Worm (Caenorhabditis elegans) whole organism, young adult: ENCODE results near the gene lin-32.

Experiments used
- B0019.2 ChIP-seq: fragments of 200-800 bp; sonication (Bioruptor generic); conservative IDR thresholded peaks from 2 replicates; pipeline ENCODE4 v1.3.6; 2022; ENCODE audit warnings: missing genetic modification reagents, missing genetic modification characterization, missing compliant biosample characterization
- B0035.1 ChIP-seq: sonication (generic microtip); optimal IDR thresholded peaks from 2 replicates; lab custom pipeline; 2016; ENCODE audit warnings: missing genetic modification characterization, mild to moderate bottlenecking, missing compliant biosample characterization, missing genotype, missing genetic modification reagents
- B0261.1 ChIP-seq: sonication (generic microtip); optimal IDR thresholded peaks from 2 replicates; lab custom pipeline; 2016; ENCODE audit warnings: mild to moderate bottlenecking, missing genetic modification characterization, moderate library complexity, missing compliant biosample characterization
- C06A6.2 ChIP-seq: fragments of 200-800 bp; sonication (Bioruptor generic); conservative IDR thresholded peaks from 2 replicates; pipeline ENCODE4 v1.3.6; 2022; ENCODE audit warnings: missing genetic modification characterization, missing compliant biosample characterization
- C17E4.6 ChIP-seq: fragments of 200-800 bp; sonication (Bioruptor generic); IDR thresholded peaks from 2 replicates; pipeline ENCODE4 v1.3.6; 2022; ENCODE audit warnings: missing genetic modification reagents, missing genetic modification characterization, missing compliant biosample characterization
- F23B12.7 ChIP-seq: sonication (generic microtip); optimal IDR thresholded peaks from 2 replicates; lab custom pipeline; 2017; ENCODE audit warnings: missing genetic modification characterization, mild to moderate bottlenecking, missing compliant biosample characterization, antibody characterized with exemption, moderate library complexity; ENCODE audit not compliant: insufficient read depth
- F39B2.1 ChIP-seq: fragments of 200-800 bp; sonication (Bioruptor generic); IDR thresholded peaks from 2 replicates; pipeline ENCODE4 v1.3.6; 2022; ENCODE audit warnings: missing genetic modification reagents, missing genetic modification characterization, missing compliant biosample characterization
- F57A8.1 ChIP-seq: fragments of 200-800 bp; sonication (Bioruptor generic); optimal IDR thresholded peaks from 2 replicates; lab custom pipeline; 2018; ENCODE audit warnings: mild to moderate bottlenecking, missing genetic modification characterization, moderate library complexity, missing compliant biosample characterization
- F57C9.4 ChIP-seq: sonication (generic microtip); optimal IDR thresholded peaks from 2 replicates; lab custom pipeline; 2017; ENCODE audit warnings: mild to moderate bottlenecking, missing genetic modification characterization, missing compliant biosample characterization
- K12H6.12 ChIP-seq: fragments of 200-800 bp; sonication (Bioruptor generic); optimal IDR thresholded peaks from 2 replicates; lab custom pipeline; 2018; ENCODE audit warnings: mild to moderate bottlenecking, missing genetic modification characterization, missing compliant biosample characterization
- T26A5.8 ChIP-seq: sonication (generic microtip); optimal IDR thresholded peaks from 2 replicates; lab custom pipeline; 2016; ENCODE audit warnings: missing genetic modification characterization, missing compliant biosample characterization
- Y56A3A.18 ChIP-seq: fragments of 200-800 bp; sonication (Bioruptor generic); IDR thresholded peaks from 2 replicates; pipeline ENCODE4 v1.3.6; 2022; ENCODE audit warnings: missing genetic modification reagents, missing genetic modification characterization, missing compliant biosample characterization
- Y67H2A.10 ChIP-seq: fragments of 200-800 bp; sonication (Bioruptor generic); conservative IDR thresholded peaks from 2 replicates; pipeline ENCODE4 v1.3.6; 2022; ENCODE audit warnings: missing genetic modification reagents, missing genetic modification characterization, missing compliant biosample characterization
- aptf-3 ChIP-seq: fragments of 200-800 bp; sonication (Bioruptor generic); IDR thresholded peaks from 2 replicates; pipeline ENCODE4 v1.3.6; 2022; ENCODE audit warnings: missing genetic modification characterization, missing compliant biosample characterization
- atf-7 ChIP-seq: sonication (generic microtip); optimal IDR thresholded peaks from 2 replicates; lab custom pipeline; 2017; ENCODE audit warnings: mild to moderate bottlenecking, missing genetic modification characterization, missing compliant biosample characterization
- bed-2 ChIP-seq: fragments of 200-800 bp; sonication (Bioruptor generic); IDR thresholded peaks from 2 replicates; pipeline ENCODE4 v1.3.6; 2022; ENCODE audit warnings: missing genetic modification reagents, missing genetic modification characterization, missing compliant biosample characterization
- cebp-1 ChIP-seq, 2 experiments: fragments of 200-800 bp in 1 of 2; sonication (Bioruptor generic) in 1 of 2; sonication (generic microtip) in 1 of 2; IDR thresholded peaks in 1 of 2; optimal IDR thresholded peaks in 1 of 2; 2 replicates each; pipeline versions ENCODE4 v1.3.6 to Lab custom; 2017 to 2022; ENCODE audit warnings: missing compliant biosample characterization in 2 of 2, missing genetic modification characterization in 2 of 2, mild to moderate bottlenecking in 1 of 2, missing genetic modification reagents in 1 of 2, moderate library complexity in 1 of 2
- ceh-27 ChIP-seq: fragments of 200-800 bp; sonication (Bioruptor generic); optimal IDR thresholded peaks from 2 replicates; lab custom pipeline; 2018; ENCODE audit warnings: mild to moderate bottlenecking, missing genetic modification characterization, moderate library complexity, missing compliant biosample characterization
- ceh-40 ChIP-seq: fragments of 200-800 bp; sonication (Bioruptor generic); IDR thresholded peaks from 2 replicates; pipeline ENCODE4 v1.3.6; 2022; ENCODE audit warnings: missing genetic modification characterization, missing compliant biosample characterization
- ceh-58 ChIP-seq: fragments of 200-800 bp; sonication (Bioruptor generic); IDR thresholded peaks from 2 replicates; pipeline ENCODE4 v1.3.6; 2022; ENCODE audit warnings: missing genetic modification characterization, missing compliant biosample characterization
- chd-7 ChIP-seq: sonication (generic microtip); optimal IDR thresholded peaks from 2 replicates; lab custom pipeline; 2016; ENCODE audit warnings: mild to moderate bottlenecking, missing genetic modification characterization, moderate library complexity, missing compliant biosample characterization
- egrh-3 ChIP-seq: fragments of 200-800 bp; sonication (Bioruptor generic); IDR thresholded peaks from 2 replicates; pipeline ENCODE4 v1.3.6; 2022; ENCODE audit warnings: missing genetic modification reagents, missing genetic modification characterization, missing compliant biosample characterization
- ets-4 ChIP-seq: fragments of 200-800 bp; sonication (Bioruptor generic); optimal IDR thresholded peaks from 2 replicates; lab custom pipeline; 2018; ENCODE audit warnings: mild to moderate bottlenecking, missing genetic modification characterization, missing compliant biosample characterization
- hrde-1 ChIP-seq: sonication (generic microtip); optimal IDR thresholded peaks from 2 replicates; lab custom pipeline; 2016; ENCODE audit warnings: missing genetic modification characterization, mild to moderate bottlenecking, missing compliant biosample characterization, moderate library complexity, missing genotype, missing genetic modification reagents, borderline replicate concordance
- hsf-1 ChIP-seq: fragments of 200-800 bp; sonication (Bioruptor generic); IDR thresholded peaks from 2 replicates; pipeline ENCODE4 v1.3.6; 2022; ENCODE audit warnings: missing genetic modification reagents, missing genetic modification characterization, missing compliant biosample characterization
- lin-26 ChIP-seq: fragments of 200-800 bp; sonication (Bioruptor generic); IDR thresholded peaks from 2 replicates; pipeline ENCODE4 v1.3.6; 2022; ENCODE audit warnings: missing genetic modification reagents, missing genetic modification characterization, missing compliant biosample characterization
- lsl-1 ChIP-seq: fragments of 200-800 bp; sonication (Bioruptor generic); optimal IDR thresholded peaks from 2 replicates; lab custom pipeline; 2018; ENCODE audit warnings: mild to moderate bottlenecking, missing genetic modification characterization, moderate library complexity, missing compliant biosample characterization
- lsy-27 ChIP-seq: sonication (generic microtip); optimal IDR thresholded peaks from 2 replicates; lab custom pipeline; 2017; ENCODE audit warnings: missing genetic modification characterization, mild to moderate bottlenecking, missing compliant biosample characterization, antibody characterized with exemption, missing genotype, borderline replicate concordance; ENCODE audit not compliant: insufficient read depth
- mes-4 ChIP-seq: sonication (generic microtip); optimal IDR thresholded peaks from 2 replicates; lab custom pipeline; 2016; ENCODE audit warnings: missing genotype, missing genetic modification characterization, missing compliant biosample characterization
- nfya-1 ChIP-seq: sonication (generic microtip); optimal IDR thresholded peaks from 2 replicates; lab custom pipeline; 2017; ENCODE audit warnings: antibody characterized with exemption, missing compliant biosample characterization, missing genetic modification characterization, borderline replicate concordance; ENCODE audit not compliant: insufficient read depth
- nfya-2 ChIP-seq: fragments of 200-800 bp; sonication (Bioruptor generic); IDR thresholded peaks from 2 replicates; pipeline ENCODE4 v1.3.6; 2022; ENCODE audit warnings: missing genetic modification reagents, missing genetic modification characterization, missing compliant biosample characterization
- nfyb-1 ChIP-seq: fragments of 200-800 bp; sonication (Bioruptor generic); IDR thresholded peaks from 2 replicates; pipeline ENCODE4 v1.3.6; 2022; ENCODE audit warnings: missing genetic modification reagents, missing genetic modification characterization, missing compliant biosample characterization
- rec-8 ChIP-seq, 2 experiments: sonication (generic microtip); optimal IDR thresholded peaks; 2 replicates each; lab custom pipeline; 2016; ENCODE audit warnings: mild to moderate bottlenecking in 2 of 2, missing genetic modification characterization in 2 of 2, missing genetic modification reagents in 2 of 2, missing genotype in 2 of 2, missing biosample characterization in 1 of 2, missing compliant biosample characterization in 1 of 2, moderate library complexity in 1 of 2
- sdz-38 ChIP-seq: sonication (generic microtip); optimal IDR thresholded peaks from 2 replicates; lab custom pipeline; 2016; ENCODE audit warnings: missing genotype, missing genetic modification characterization, missing compliant biosample characterization
- sea-2 ChIP-seq: fragments of 200-800 bp; sonication (Bioruptor generic); IDR thresholded peaks from 2 replicates; pipeline ENCODE4 v1.3.6; 2022; ENCODE audit warnings: missing genetic modification characterization, missing compliant biosample characterization
- snpc-4 ChIP-seq, 5 experiments: fragments of 150-350 bp in 1 of 5; sonication (generic microtip) in 4 of 5; optimal IDR thresholded peaks; 2 replicates each; lab custom pipeline; 2014 to 2018; ENCODE audit warnings: missing genetic modification characterization in 5 of 5, missing biosample characterization in 3 of 5, antibody characterized with exemption in 2 of 5, mild to moderate bottlenecking in 2 of 5, missing compliant biosample characterization in 2 of 5, missing genotype in 2 of 5, moderate library complexity in 2 of 5, missing genetic modification reagents in 1 of 5
- sptf-2 ChIP-seq: fragments of 200-800 bp; sonication (Bioruptor generic); optimal IDR thresholded peaks from 2 replicates; lab custom pipeline; 2018; ENCODE audit warnings: mild to moderate bottlenecking, missing genetic modification characterization, missing compliant biosample characterization
- zfh-2 ChIP-seq: fragments of 200-800 bp; sonication (Bioruptor generic); conservative IDR thresholded peaks from 2 replicates; pipeline ENCODE4 v1.3.6; 2022; ENCODE audit warnings: missing genetic modification reagents, missing genetic modification characterization, missing compliant biosample characterization
- zim-3 ChIP-seq: sonication (generic microtip); optimal IDR thresholded peaks from 2 replicates; lab custom pipeline; 2017; ENCODE audit warnings: mild to moderate bottlenecking, missing genetic modification characterization, moderate library complexity, missing compliant biosample characterization
- ztf-22 ChIP-seq: fragments of 200-800 bp; sonication (Bioruptor generic); optimal IDR thresholded peaks from 2 replicates; lab custom pipeline; 2018; ENCODE audit warnings: mild to moderate bottlenecking, missing genetic modification characterization, moderate library complexity, missing compliant biosample characterization
- ztf-25 ChIP-seq: fragments of 200-800 bp; sonication (Bioruptor generic); IDR thresholded peaks from 2 replicates; pipeline ENCODE4 v1.3.6; 2022; ENCODE audit warnings: missing genetic modification reagents, missing genetic modification characterization, missing compliant biosample characterization
- ztf-28 ChIP-seq: fragments of 200-800 bp; sonication (Bioruptor generic); IDR thresholded peaks from 2 replicates; pipeline ENCODE4 v1.3.6; 2022; ENCODE audit warnings: missing genetic modification reagents, missing genetic modification characterization, missing compliant biosample characterization
- ztf-6 ChIP-seq: fragments of 200-800 bp; sonication (Bioruptor generic); IDR thresholded peaks from 2 replicates; pipeline ENCODE4 v1.3.6; 2022; ENCODE audit warnings: missing genetic modification reagents, missing genetic modification characterization, missing compliant biosample characterization

Gene lin-32

ce11 chrX:2219453-2219852 lies 10.5 kb downstream of the lin-32 start:
- peak; percentile 80 for TF ChIP-seq zfh-2
- TF ChIP-seq ceh-40 = 0 out of 2 replicates have a peak, but pooled peaks have one; percentile 33
- no peak for TF ChIP-seq sea-2 (GFP tag; lab: Robert Waterston, UW)
- TF ChIP-seq snpc-4 (GFP tag; optimal IDR thresholded peaks at IDR 0.05; lab: Kevin White, UChicago) = no peak
- peak in 2 of 4 experiments; percentile 79 to 83 for TF ChIP-seq snpc-4 (tag; optimal IDR thresholded peaks at IDR 0.05; lab: Kevin White, UChicago)
- peak; percentile 67; the same call in 1 of the 2 replicates for TF ChIP-seq egrh-3

- no peak for TF ChIP-seq sdz-38 (tag; lab: Kevin White, UChicago)
- TF ChIP-seq cebp-1 (GFP tag; IDR thresholded peaks at IDR 0.05; lab: Robert Waterston, UW) = no peak
- TF ChIP-seq cebp-1 (tag; optimal IDR thresholded peaks at IDR 0.05; lab: Kevin White, UChicago) = peak; percentile 37
Observed at ce11 chrX:2219006-2219405, 10.9 kb downstream of the lin-32 start.

ce11 chrX:2216662-2217061 lies 13.3 kb downstream of the lin-32 start:
- TF ChIP-seq ceh-27 (GFP tag; lab: Kevin White, UChicago) = peak; percentile 34
- no peak for TF ChIP-seq mes-4 (tag; lab: Kevin White, UChicago)
- TF ChIP-seq F39B2.1 (GFP tag; lab: Robert Waterston, UW) = no peak
- TF ChIP-seq ztf-25 (GFP tag; lab: Robert Waterston, UW) = 0 out of 2 replicates have a peak, but pooled peaks have one; percentile 50
- no peak for TF ChIP-seq F57A8.1 (GFP tag; lab: Kevin White, UChicago)
- no peak for TF ChIP-seq ceh-58 (GFP tag; lab: Robert Waterston, UW)
- TF ChIP-seq nfya-1 (tag; lab: Kevin White, UChicago) = no peak
- no peak for TF ChIP-seq B0019.2
- no peak for TF ChIP-seq B0035.1
- TF ChIP-seq C06A6.2 (GFP tag; lab: Robert Waterston, UW) = 0 out of 2 replicates have a peak, but pooled peaks have one; percentile 13
- no peak for TF ChIP-seq hrde-1 (tag; lab: Kevin White, UChicago)
- TF ChIP-seq F57C9.4 (tag; lab: Kevin White, UChicago) = no peak
- TF ChIP-seq zim-3 (tag; lab: Kevin White, UChicago) = no peak
- TF ChIP-seq F23B12.7 = no peak
- TF ChIP-seq sea-2 (GFP tag; lab: Robert Waterston, UW) = 0 out of 2 replicates have a peak, but pooled peaks have one; percentile 44
- no peak for TF ChIP-seq C17E4.6
- no peak for TF ChIP-seq Y67H2A.10 (GFP tag; lab: Robert Waterston, UW)
- no peak for TF ChIP-seq B0261.1 (tag; lab: Kevin White, UChicago)
- no peak for TF ChIP-seq chd-7
- TF ChIP-seq lin-26 (GFP tag; lab: Robert Waterston, UW) = no peak
- no peak for TF ChIP-seq rec-8 (tag; optimal IDR thresholded peaks at IDR 0.05; lab: Kevin White, UChicago)
- TF ChIP-seq nfya-2 = no peak
- TF ChIP-seq ztf-22 (GFP tag; lab: Kevin White, UChicago) = no peak
- TF ChIP-seq ztf-28 = no peak
- TF ChIP-seq Y56A3A.18 (GFP tag; lab: Robert Waterston, UW) = no peak
- 0 out of 2 replicates have a peak, but pooled peaks have one; percentile 39 for TF ChIP-seq nfyb-1
- no peak for TF ChIP-seq T26A5.8
- TF ChIP-seq sptf-2 (GFP tag; lab: Kevin White, UChicago) = no peak
- no peak for TF ChIP-seq ets-4 (GFP tag; lab: Kevin White, UChicago)
- TF ChIP-seq K12H6.12 (tag; lab: Kevin White, UChicago) = no peak
- TF ChIP-seq bed-2 (GFP tag; lab: Robert Waterston, UW) = no peak
- TF ChIP-seq aptf-3 (GFP tag; lab: Robert Waterston, UW) = no peak
- TF ChIP-seq atf-7 (tag; lab: Kevin White, UChicago) = no peak
- TF ChIP-seq hsf-1 (GFP tag; lab: Robert Waterston, UW) = no peak
- TF ChIP-seq lsy-27 = no peak
- TF ChIP-seq lsl-1 (GFP tag; lab: Kevin White, UChicago) = no peak
- no peak for TF ChIP-seq ztf-6 (GFP tag; lab: Robert Waterston, UW)
